Worm (Caenorhabditis elegans) whole organism, L1 larva: ENCODE data around the gene pqn-92.
A peak's percentile ranks its signal among the peaks of the same experiment; 100 is the strongest.

Source experiments
- C16A3.4 ChIP-seq: fragments of 150-350 bp; optimal IDR thresholded peaks from 2 replicates; lab custom pipeline; 2014; ENCODE audit warnings: missing biosample characterization, missing genetic modification characterization
- F16B12.6 ChIP-seq: fragments of 150-350 bp; optimal IDR thresholded peaks from 2 replicates; lab custom pipeline; 2014; ENCODE audit warnings: missing biosample characterization, missing genetic modification characterization
- aha-1 ChIP-seq: fragments of 150-350 bp; optimal IDR thresholded peaks from 2 replicates; lab custom pipeline; 2014; ENCODE audit warnings: missing biosample characterization, missing genetic modification characterization
- ceh-88 ChIP-seq: fragments of 200-800 bp; sonication (Bioruptor generic); IDR thresholded peaks from 2 replicates; pipeline ENCODE4 v1.3.6; 2022; ENCODE audit warnings: missing genetic modification characterization, missing compliant biosample characterization
- ceh-90 ChIP-seq: sonication (generic microtip); optimal IDR thresholded peaks from 2 replicates; lab custom pipeline; 2016; ENCODE audit warnings: missing genetic modification characterization, missing compliant biosample characterization
- dpl-1 ChIP-seq, 3 experiments: fragments of 150-350 bp in 2 of 3; sonication (generic microtip) in 1 of 3; optimal IDR thresholded peaks; 2 replicates each; lab custom pipeline; 2014 to 2017; ENCODE audit warnings: missing biosample characterization in 3 of 3, missing genetic modification characterization in 3 of 3, missing genetic modification reagents in 3 of 3
- efl-1 ChIP-seq, 4 experiments: fragments of 150-350 bp; optimal IDR thresholded peaks in 3 of 4; peaks in 1 of 4; 1 replicate in 1 of 4; 2 replicates in 3 of 4; lab custom pipeline; 2014; ENCODE audit warnings: missing biosample characterization in 2 of 4, missing genetic modification characterization in 2 of 4, missing genetic modification reagents in 2 of 4
- efl-3 ChIP-seq: fragments of 200-800 bp; sonication (Bioruptor generic); optimal IDR thresholded peaks from 2 replicates; lab custom pipeline; 2018; ENCODE audit warnings: mild to moderate bottlenecking, missing genetic modification characterization, missing compliant biosample characterization
- egl-13 ChIP-seq: sonication (generic microtip); optimal IDR thresholded peaks from 2 replicates; lab custom pipeline; 2016; ENCODE audit warnings: missing genotype, missing genetic modification reagents, missing genetic modification characterization, missing compliant biosample characterization
- egl-27 ChIP-seq, 2 experiments: fragments of 150-350 bp in 1 of 2; sonication (generic microtip); optimal IDR thresholded peaks; 3 replicates each; lab custom pipeline; 2017 to 2018; ENCODE audit warnings: missing biosample characterization in 2 of 2, missing genetic modification characterization in 2 of 2, missing genetic modification reagents in 2 of 2
- elt-2 ChIP-seq: sonication (generic microtip); optimal IDR thresholded peaks from 2 replicates; lab custom pipeline; 2016; ENCODE audit warnings: missing genetic modification characterization, mild to moderate bottlenecking, inconsistent platforms, missing compliant biosample characterization, missing genetic modification reagents
- fkh-4 ChIP-seq: sonication (generic microtip); optimal IDR thresholded peaks from 2 replicates; lab custom pipeline; 2016; ENCODE audit warnings: missing compliant biosample characterization, missing genetic modification characterization, borderline replicate concordance
- fkh-8 ChIP-seq: sonication (generic microtip); optimal IDR thresholded peaks from 2 replicates; lab custom pipeline; 2016; ENCODE audit warnings: mild to moderate bottlenecking, missing genetic modification characterization, missing compliant biosample characterization
- fos-1 ChIP-seq: fragments of 150-350 bp; optimal IDR thresholded peaks from 2 replicates; lab custom pipeline; 2014; ENCODE audit warnings: missing biosample characterization, missing genetic modification characterization
- grh-1 ChIP-seq: fragments of 200-800 bp; sonication (Bioruptor generic); IDR thresholded peaks from 2 replicates; pipeline ENCODE4 v1.3.6; 2022; ENCODE audit warnings: missing genetic modification reagents, missing genetic modification characterization, missing compliant biosample characterization
- hlh-17 ChIP-seq: fragments of 200-800 bp; sonication (Bioruptor generic); optimal IDR thresholded peaks from 2 replicates; lab custom pipeline; 2018; ENCODE audit warnings: missing genetic modification characterization, mild to moderate bottlenecking, missing compliant biosample characterization, moderate library complexity, borderline replicate concordance
- hpl-2 ChIP-seq: fragments of 150-350 bp; optimal IDR thresholded peaks from 2 replicates; lab custom pipeline; 2014; ENCODE audit warnings: missing biosample characterization, missing genetic modification reagents, missing genetic modification characterization
- irx-1 ChIP-seq: sonication (generic microtip); optimal IDR thresholded peaks from 2 replicates; lab custom pipeline; 2016; ENCODE audit warnings: missing genetic modification characterization, missing compliant biosample characterization
- isw-1 ChIP-seq: fragments of 200-800 bp; sonication (Bioruptor generic); IDR thresholded peaks from 2 replicates; pipeline ENCODE4 v1.3.6; 2022; ENCODE audit warnings: missing genetic modification characterization, missing compliant biosample characterization
- jun-1 ChIP-seq: fragments of 150-350 bp; optimal IDR thresholded peaks from 2 replicates; lab custom pipeline; 2014; ENCODE audit warnings: missing biosample characterization, missing genetic modification reagents, missing genetic modification characterization
- lin-14 ChIP-seq: fragments of 200-800 bp; sonication (Bioruptor generic); optimal IDR thresholded peaks from 2 replicates; lab custom pipeline; 2018; ENCODE audit warnings: mild to moderate bottlenecking, missing genetic modification characterization, moderate library complexity, missing compliant biosample characterization
- lin-39 ChIP-seq: fragments of 150-350 bp; optimal IDR thresholded peaks from 2 replicates; lab custom pipeline; 2014; ENCODE audit warnings: missing biosample characterization, missing genetic modification reagents, missing genetic modification characterization
- lsy-2 ChIP-seq, 2 experiments: fragments of 150-350 bp; optimal IDR thresholded peaks; 2 replicates each; lab custom pipeline; 2014; ENCODE audit warnings: missing biosample characterization in 2 of 2, missing genetic modification characterization in 2 of 2
- mdl-1 ChIP-seq, 2 experiments: fragments of 150-350 bp; optimal IDR thresholded peaks; 2 replicates each; lab custom pipeline; 2014 to 2017; ENCODE audit warnings: missing biosample characterization in 2 of 2, missing genetic modification characterization in 2 of 2, inconsistent platforms in 1 of 2
- nhr-11 ChIP-seq: fragments of 150-350 bp; optimal IDR thresholded peaks from 2 replicates; lab custom pipeline; 2014; ENCODE audit warnings: missing biosample characterization, missing genetic modification characterization
- nhr-12 ChIP-seq: sonication (generic microtip); optimal IDR thresholded peaks from 2 replicates; lab custom pipeline; 2017; ENCODE audit warnings: missing biosample characterization, missing genetic modification characterization
- nhr-19 ChIP-seq: fragments of 200-800 bp; sonication (Bioruptor generic); conservative IDR thresholded peaks from 2 replicates; pipeline ENCODE4 v1.3.6; 2022; ENCODE audit warnings: missing genetic modification characterization, missing compliant biosample characterization
- nhr-20 ChIP-seq: sonication (generic microtip); optimal IDR thresholded peaks from 2 replicates; lab custom pipeline; 2016; ENCODE audit warnings: mild to moderate bottlenecking, missing genetic modification characterization, missing compliant biosample characterization
- nhr-28 ChIP-seq: fragments of 150-350 bp; optimal IDR thresholded peaks from 2 replicates; lab custom pipeline; 2014; ENCODE audit warnings: missing biosample characterization, missing genetic modification characterization
- nhr-77 ChIP-seq: fragments of 150-350 bp; optimal IDR thresholded peaks from 2 replicates; lab custom pipeline; 2014; ENCODE audit warnings: missing biosample characterization, missing genetic modification characterization
- nhr-85 ChIP-seq: sonication (generic microtip); peaks from one replicate; lab custom pipeline; 2016; ENCODE audit warnings: missing genetic modification characterization, inconsistent platforms, missing compliant biosample characterization
- nhr-90 ChIP-seq: sonication (generic microtip); optimal IDR thresholded peaks from 2 replicates; lab custom pipeline; 2016; ENCODE audit warnings: mild to moderate bottlenecking, missing genetic modification characterization, missing compliant biosample characterization; ENCODE audit not compliant: poor library complexity
- pax-3 ChIP-seq: fragments of 200-800 bp; sonication (Bioruptor generic); optimal IDR thresholded peaks from 2 replicates; lab custom pipeline; 2018; ENCODE audit warnings: mild to moderate bottlenecking, missing genetic modification characterization, moderate library complexity, missing compliant biosample characterization
- pqm-1 ChIP-seq: sonication (generic microtip); optimal IDR thresholded peaks from 3 replicates; lab custom pipeline; 2017; ENCODE audit warnings: missing biosample characterization, missing genetic modification characterization
- rnt-1 ChIP-seq: sonication (generic microtip); optimal IDR thresholded peaks from 2 replicates; lab custom pipeline; 2016; ENCODE audit warnings: mild to moderate bottlenecking, missing genetic modification characterization, moderate library complexity, missing compliant biosample characterization
- skn-1 ChIP-seq: fragments of 150-350 bp; optimal IDR thresholded peaks from 2 replicates; lab custom pipeline; 2014; ENCODE audit warnings: missing biosample characterization, missing genetic modification characterization
- snu-23 ChIP-seq: sonication (generic microtip); optimal IDR thresholded peaks from 2 replicates; lab custom pipeline; 2016; ENCODE audit warnings: missing genetic modification characterization, missing compliant biosample characterization
- sox-4 ChIP-seq: sonication (generic microtip); optimal IDR thresholded peaks from 2 replicates; lab custom pipeline; 2016; ENCODE audit warnings: missing genetic modification characterization, missing compliant biosample characterization
- swsn-7 ChIP-seq: sonication (generic microtip); optimal IDR thresholded peaks from 2 replicates; lab custom pipeline; 2016; ENCODE audit warnings: missing genetic modification characterization, missing compliant biosample characterization
- tbx-2 ChIP-seq: sonication (generic microtip); optimal IDR thresholded peaks from 2 replicates; lab custom pipeline; 2016; ENCODE audit warnings: missing genetic modification characterization, missing compliant biosample characterization
- unc-130 ChIP-seq: fragments of 150-350 bp; optimal IDR thresholded peaks from 2 replicates; lab custom pipeline; 2017; ENCODE audit warnings: missing biosample characterization, missing genetic modification characterization, inconsistent platforms
- unc-30 ChIP-seq: sonication (generic microtip); optimal IDR thresholded peaks from 2 replicates; lab custom pipeline; 2017; ENCODE audit warnings: missing biosample characterization, missing genetic modification characterization
- unc-62 ChIP-seq: fragments of 150-350 bp; optimal IDR thresholded peaks from 2 replicates; lab custom pipeline; 2014; ENCODE audit warnings: missing biosample characterization, missing genetic modification reagents, missing genetic modification characterization
- vab-15 ChIP-seq: sonication (generic microtip); optimal IDR thresholded peaks from 2 replicates; lab custom pipeline; 2017; ENCODE audit warnings: missing genotype, mild to moderate bottlenecking, missing genetic modification characterization, missing compliant biosample characterization
- xbp-1 ChIP-seq: sonication (generic microtip); optimal IDR thresholded peaks from 2 replicates; lab custom pipeline; 2016; ENCODE audit warnings: missing genetic modification characterization, missing compliant biosample characterization
- zip-4 ChIP-seq: fragments of 200-800 bp; sonication (Bioruptor generic); optimal IDR thresholded peaks from 2 replicates; lab custom pipeline; 2018; ENCODE audit warnings: mild to moderate bottlenecking, missing genetic modification characterization, moderate library complexity, missing compliant biosample characterization

The pqn-92 gene

DNA sequence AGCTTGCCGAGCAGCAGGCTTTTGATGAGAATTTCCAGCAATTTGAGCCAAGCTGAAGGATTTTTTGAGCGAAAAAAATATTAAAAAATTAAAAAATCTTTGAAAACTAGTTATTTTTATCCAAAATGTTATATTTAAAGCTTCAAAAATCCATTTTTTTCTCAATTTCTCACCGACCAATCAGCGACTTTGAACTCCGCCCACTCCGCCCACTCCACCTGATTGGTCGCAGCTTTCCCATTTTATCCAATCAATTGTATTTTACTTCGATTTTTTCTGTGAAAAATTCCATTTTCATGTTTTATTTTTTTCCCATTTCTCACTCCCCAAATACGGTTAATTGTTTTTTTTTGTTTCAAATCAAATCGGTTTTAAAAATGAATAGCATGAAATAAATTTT is 37.4 kb downstream of the pqn-92 start:
- peak; percentile 46 for TF ChIP-seq xbp-1 (tag; lab: Kevin White, UChicago)
- TF ChIP-seq unc-30 (tag; lab: Kevin White, UChicago), result no peak
- no peak for TF ChIP-seq nhr-12
- TF ChIP-seq lsy-2 (tag; optimal IDR thresholded peaks at IDR 0.05; lab: Kevin White, UChicago), result peak; percentile 39 to 45
- no peak for TF ChIP-seq sox-4 (tag; lab: Kevin White, UChicago)
- no peak for TF ChIP-seq efl-1 (optimal IDR thresholded peaks at IDR 0.05; lab: Kevin White, UChicago)
- TF ChIP-seq efl-1 (GFP tag; optimal IDR thresholded peaks at IDR 0.05 in 1 of 2; lab: Kevin White, UChicago), result peak in 1 of 2 experiments; percentile 18
- no peak for TF ChIP-seq fkh-8 (tag; lab: Kevin White, UChicago)
- TF ChIP-seq dpl-1 (GFP tag; optimal IDR thresholded peaks at IDR 0.05; lab: Kevin White, UChicago), result no peak
- TF ChIP-seq fos-1, result no peak

- TF ChIP-seq pax-3 (tag; lab: Kevin White, UChicago), result no peak
- TF ChIP-seq efl-1 (optimal IDR thresholded peaks at IDR 0.05; lab: Kevin White, UChicago), result no peak
- peak in 1 of 2 experiments; percentile 34 for TF ChIP-seq efl-1 (GFP tag; optimal IDR thresholded peaks at IDR 0.05 in 1 of 2; lab: Kevin White, UChicago)
Observed at ce11 chrIII:12349027-12349426, 41.4 kb downstream of the pqn-92 start.

- peak; percentile 94 for TF ChIP-seq nhr-85 (tag; lab: Kevin White, UChicago)
- TF ChIP-seq pqm-1 (tag; lab: Kevin White, UChicago), result no peak
- peak; percentile 86 to 89 for TF ChIP-seq lsy-2 (tag; optimal IDR thresholded peaks at IDR 0.05; lab: Kevin White, UChicago)
- TF ChIP-seq C16A3.4 (tag; lab: Kevin White, UChicago), result peak; percentile 55
- TF ChIP-seq elt-2 (tag; lab: Kevin White, UChicago), result peak; percentile 44
- no peak for TF ChIP-seq hlh-17 (GFP tag; lab: Kevin White, UChicago)
- peak; percentile 98 for TF ChIP-seq rnt-1 (tag; lab: Kevin White, UChicago)
- 0 out of 2 replicates have a peak, but pooled peaks have one; percentile 14 for TF ChIP-seq ceh-88 (GFP tag; lab: Robert Waterston, UW)
- TF ChIP-seq irx-1 (tag; lab: Kevin White, UChicago), result peak; percentile 88
- peak; percentile 1 for TF ChIP-seq zip-4
- TF ChIP-seq lin-39 (tag; lab: Kevin White, UChicago), result peak; percentile 69
- TF ChIP-seq nhr-19 (GFP tag; lab: Robert Waterston, UW), result peak; percentile 85
- TF ChIP-seq egl-27 (tag; optimal IDR thresholded peaks at IDR 0.05; lab: Kevin White, UChicago), result no peak
- TF ChIP-seq nhr-20, result peak; percentile 88
- TF ChIP-seq dpl-1 (GFP tag; optimal IDR thresholded peaks at IDR 0.05; lab: Kevin White, UChicago), result peak; percentile 73 to 83 (median 75)
- peak; percentile 64 for TF ChIP-seq F16B12.6 (tag; lab: Kevin White, UChicago)
- peak; percentile 89 for TF ChIP-seq skn-1 (tag; lab: Kevin White, UChicago)
- TF ChIP-seq efl-3 (GFP tag; lab: Kevin White, UChicago), result no peak
- peak; percentile 93 for TF ChIP-seq nhr-90 (tag; lab: Kevin White, UChicago)
- peak; percentile 80 to 83 for TF ChIP-seq efl-1 (optimal IDR thresholded peaks at IDR 0.05; lab: Kevin White, UChicago)
- TF ChIP-seq efl-1 (GFP tag; optimal IDR thresholded peaks at IDR 0.05 in 1 of 2; lab: Kevin White, UChicago), result peak; percentile 79 to 97
- no peak for TF ChIP-seq nhr-12
- TF ChIP-seq snu-23 (GFP tag; lab: Kevin White, UChicago), result peak; percentile 92
- peak; percentile 51 for TF ChIP-seq jun-1 (tag; lab: Kevin White, UChicago)
- TF ChIP-seq xbp-1 (tag; lab: Kevin White, UChicago), result peak; percentile 89
- peak; percentile 44 for TF ChIP-seq vab-15 (tag; lab: Kevin White, UChicago)
- TF ChIP-seq nhr-28, result no peak
- TF ChIP-seq fkh-4 (tag; lab: Kevin White, UChicago), result peak; percentile 83
- peak; percentile 92 for TF ChIP-seq tbx-2 (tag; lab: Kevin White, UChicago)
- TF ChIP-seq unc-62 (GFP tag; lab: Kevin White, UChicago), result no peak
- TF ChIP-seq grh-1, result peak; percentile 46; the same call in 1 of the 2 replicates
- TF ChIP-seq egl-13, result peak; percentile 89
- TF ChIP-seq swsn-7 (tag; lab: Kevin White, UChicago), result peak; percentile 84
- TF ChIP-seq ceh-90, result peak; percentile 92
- no peak for TF ChIP-seq lin-14
- peak; percentile 39 for TF ChIP-seq nhr-11
- peak; percentile 21 for TF ChIP-seq hpl-2
- TF ChIP-seq pax-3 (tag; lab: Kevin White, UChicago), result peak; percentile 87
- no peak for TF ChIP-seq aha-1
- TF ChIP-seq unc-130, result peak; percentile 91
- TF ChIP-seq isw-1 (GFP tag; lab: Robert Waterston, UW), result peak; percentile 78
- peak in 1 of 2 experiments; percentile 64 for TF ChIP-seq mdl-1 (tag; optimal IDR thresholded peaks at IDR 0.05; lab: Kevin White, UChicago)
- TF ChIP-seq nhr-77 (tag; lab: Kevin White, UChicago), result peak; percentile 19
Observed at ce11 chrIII:12351301-12351700, 43.7 kb downstream of the pqn-92 start, which contains the start of the genes pph-4.1 and Y75B8A.31. TSS of gene pph-4.1 (minus strand) at chrIII:12351336. TSS of gene Y75B8A.31 (plus strand) at chrIII:12351642.
